Worm (Caenorhabditis elegans): ENCODE results near the gene fbxa-167.

ce11 chrII:13614516-13614915 is 26.8 kb upstream of the fbxa-167 start:
- TF ChIP-seq ets-7 (tag; optimal IDR thresholded peaks at IDR 0.05) (no peak), ceh-13 (GFP tag; optimal IDR thresholded peaks at IDR 0.05) (no peak), hmbx-1 (tag; optimal IDR thresholded peaks at IDR 0.05) (no peak), scrt-1 (GFP tag; IDR thresholded peaks at IDR 0.05) (no peak), B0310.2 (tag; optimal IDR thresholded peaks at IDR 0.05) (no peak), hmg-4 (GFP tag; optimal IDR thresholded peaks at IDR 0.05) (no peak), flt-1 (GFP tag; IDR thresholded peaks at IDR 0.05) (no peak), ama-1 (optimal IDR thresholded peaks at IDR 0.05) (no peak), hnd-1 (tag; optimal IDR thresholded peaks at IDR 0.05) (no peak), tbx-37 (GFP tag; conservative IDR thresholded peaks at IDR 0.05) (no peak), aly-1 (tag; optimal IDR thresholded peaks at IDR 0.05) (no peak), ceh-36 (tag; optimal IDR thresholded peaks at IDR 0.05) (no peak), F13C5.2 (tag; optimal IDR thresholded peaks at IDR 0.05) (no peak), pes-1 (GFP tag; IDR thresholded peaks at IDR 0.05) (no peak)
